Worm (Caenorhabditis elegans): Measurements from ENCODE around the gene coh-1.

The coh-1 gene

ce11 chrX:7478476-7478875 is 3.7 kb upstream of the coh-1 start (continued):
- TF ChIP-seq zfh-2 (GFP tag; conservative IDR thresholded peaks at IDR 0.05): peak; percentile 86
- no peak for TF ChIP-seq dpff-1 (tag; optimal IDR thresholded peaks at IDR 0.05)
- no peak for TF ChIP-seq hmg-20 (GFP tag; IDR thresholded peaks at IDR 0.05)
- peak; percentile 73; the same call in 1 of the 2 replicates for TF ChIP-seq madf-3 (GFP tag; IDR thresholded peaks at IDR 0.05)
- TF ChIP-seq tlf-1 (GFP tag; optimal IDR thresholded peaks at IDR 0.05): no peak
- TF ChIP-seq sea-2 (GFP tag; IDR thresholded peaks at IDR 0.05): no peak
- no peak for TF ChIP-seq Y56A3A.18 (GFP tag; IDR thresholded peaks at IDR 0.05)
- no peak for TF ChIP-seq Y95B8A.8 (GFP tag; IDR thresholded peaks at IDR 0.05)
- TF ChIP-seq mcd-1 (GFP tag; IDR thresholded peaks at IDR 0.05): no peak
- peak; percentile 12; the same call in 1 of the 2 replicates for TF ChIP-seq nfyb-1 (GFP tag; IDR thresholded peaks at IDR 0.05)
- TF ChIP-seq rec-8 (tag; optimal IDR thresholded peaks at IDR 0.05): no peak
- no peak for TF ChIP-seq zim-3 (tag; optimal IDR thresholded peaks at IDR 0.05)
- no peak for TF ChIP-seq somi-1 (GFP tag; optimal IDR thresholded peaks at IDR 0.05)
- no peak for TF ChIP-seq Y79H2A.3 (GFP tag; conservative IDR thresholded peaks at IDR 0.05)
- no peak for TF ChIP-seq efl-1 (GFP tag; optimal IDR thresholded peaks at IDR 0.05)
- TF ChIP-seq rcor-1 (GFP tag; IDR thresholded peaks at IDR 0.05): no peak
- no peak for TF ChIP-seq Y53F4B.3 (GFP tag; IDR thresholded peaks at IDR 0.05)
- TF ChIP-seq ets-4 (GFP tag; optimal IDR thresholded peaks at IDR 0.05): no peak
- TF ChIP-seq C17E4.6 (GFP tag; IDR thresholded peaks at IDR 0.05): no peak
- TF ChIP-seq snpc-1.1 (tag; optimal IDR thresholded peaks at IDR 0.05; ENCODE audit: insufficient read depth): no peak
- no peak for TF ChIP-seq ztf-22 (GFP tag; optimal IDR thresholded peaks at IDR 0.05)
- no peak for TF ChIP-seq attf-6 (GFP tag; IDR thresholded peaks at IDR 0.05)
- TF ChIP-seq F10E7.11 (tag; optimal IDR thresholded peaks at IDR 0.05): no peak
- TF ChIP-seq gei-17 (GFP tag; optimal IDR thresholded peaks at IDR 0.05): no peak
- no peak for TF ChIP-seq chd-7 (tag; optimal IDR thresholded peaks at IDR 0.05)
- no peak for TF ChIP-seq ZK185.1 (tag; optimal IDR thresholded peaks at IDR 0.05; ENCODE audit: poor library complexity, severe bottlenecking)
- no peak for TF ChIP-seq F57C9.4 (tag; optimal IDR thresholded peaks at IDR 0.05)
- no peak for TF ChIP-seq egl-18 (GFP tag; IDR thresholded peaks at IDR 0.05)
- TF ChIP-seq lsy-27 (tag; optimal IDR thresholded peaks at IDR 0.05; ENCODE audit: borderline replicate concordance, insufficient read depth): no peak
- no peak for TF ChIP-seq athp-1 (tag; optimal IDR thresholded peaks at IDR 0.05)
- TF ChIP-seq sptf-2 (GFP tag; optimal IDR thresholded peaks at IDR 0.05): no peak
- peak; percentile 61 for TF ChIP-seq nhr-80 (tag; optimal IDR thresholded peaks at IDR 0.05)
- TF ChIP-seq sdz-38 (tag; optimal IDR thresholded peaks at IDR 0.05): no peak
- TF ChIP-seq tbp1 (GFP tag; optimal IDR thresholded peaks at IDR 0.05): no peak
- no peak for TF ChIP-seq him-1 (tag; optimal IDR thresholded peaks at IDR 0.05)
- no peak for TF ChIP-seq F55B11.4 (tag; optimal IDR thresholded peaks at IDR 0.05; ENCODE audit: borderline replicate concordance, insufficient read depth)

- no peak for TF ChIP-seq B0261.1 (tag; optimal IDR thresholded peaks at IDR 0.05)
These were observed 4.9 kb downstream of the coh-1 start for ce11 chrX:7469907-7470306.

ce11 chrX:7466682-7467081 is 8.1 kb downstream of the coh-1 start:
- TF ChIP-seq F10E7.11 (tag; optimal IDR thresholded peaks at IDR 0.05) (no peak), ets-4 (GFP tag; optimal IDR thresholded peaks at IDR 0.05) (no peak), ztf-26 (tag; optimal IDR thresholded peaks at IDR 0.05) (no peak), aptf-2 (GFP tag; conservative IDR thresholded peaks at IDR 0.05) (no peak), sdz-38 (tag; optimal IDR thresholded peaks at IDR 0.05) (no peak), nhr-90 (tag; optimal IDR thresholded peaks at IDR 0.05) (no peak), let-526 (GFP tag; IDR thresholded peaks at IDR 0.05) (no peak), hsf-1 (GFP tag; IDR thresholded peaks at IDR 0.05) (no peak), atf-7 (tag; optimal IDR thresholded peaks at IDR 0.05) (no peak), ztf-3 (GFP tag; optimal IDR thresholded peaks at IDR 0.05) (no peak), zim-3 (tag; optimal IDR thresholded peaks at IDR 0.05) (no peak), sptf-2 (GFP tag; optimal IDR thresholded peaks at IDR 0.05) (no peak), F22D6.2 (tag; optimal IDR thresholded peaks at IDR 0.05) (no peak), nfyb-1 (GFP tag; IDR thresholded peaks at IDR 0.05) (no peak), let-607 (tag; optimal IDR thresholded peaks at IDR 0.05) (no peak), lin-35 (GFP tag; optimal IDR thresholded peaks at IDR 0.05) (no peak), sea-2 (GFP tag; IDR thresholded peaks at IDR 0.05) (no peak)

All from whole organism, young adult.